Worm (Caenorhabditis elegans) whole organism, young adult: ENCODE results near the gene glb-2.

Experiments used
- B0019.2 ChIP-seq: fragments of 200-800 bp; sonication (Bioruptor generic); conservative IDR thresholded peaks from 2 replicates; pipeline ENCODE4 v1.3.6; 2022; ENCODE audit warnings: missing genetic modification reagents, missing genetic modification characterization, missing compliant biosample characterization
- B0261.1 ChIP-seq: sonication (generic microtip); optimal IDR thresholded peaks from 2 replicates; lab custom pipeline; 2016; ENCODE audit warnings: mild to moderate bottlenecking, missing genetic modification characterization, moderate library complexity, missing compliant biosample characterization
- F23B12.7 ChIP-seq: sonication (generic microtip); optimal IDR thresholded peaks from 2 replicates; lab custom pipeline; 2017; ENCODE audit warnings: missing genetic modification characterization, mild to moderate bottlenecking, missing compliant biosample characterization, antibody characterized with exemption, moderate library complexity; ENCODE audit not compliant: insufficient read depth
- F33H1.4 ChIP-seq: fragments of 200-800 bp; sonication (Bioruptor generic); IDR thresholded peaks from 2 replicates; pipeline ENCODE4 v1.3.6; 2022; ENCODE audit warnings: missing genetic modification reagents, missing genetic modification characterization, missing compliant biosample characterization
- F39B2.1 ChIP-seq: fragments of 200-800 bp; sonication (Bioruptor generic); IDR thresholded peaks from 2 replicates; pipeline ENCODE4 v1.3.6; 2022; ENCODE audit warnings: missing genetic modification reagents, missing genetic modification characterization, missing compliant biosample characterization
- F57A8.1 ChIP-seq: fragments of 200-800 bp; sonication (Bioruptor generic); optimal IDR thresholded peaks from 2 replicates; lab custom pipeline; 2018; ENCODE audit warnings: mild to moderate bottlenecking, missing genetic modification characterization, moderate library complexity, missing compliant biosample characterization
- F57C9.4 ChIP-seq: sonication (generic microtip); optimal IDR thresholded peaks from 2 replicates; lab custom pipeline; 2017; ENCODE audit warnings: mild to moderate bottlenecking, missing genetic modification characterization, missing compliant biosample characterization
- K11D2.4 ChIP-seq: fragments of 200-800 bp; sonication (Bioruptor generic); IDR thresholded peaks from 2 replicates; pipeline ENCODE4 v1.3.6; 2022; ENCODE audit warnings: missing genetic modification reagents, missing genetic modification characterization, missing compliant biosample characterization
- T07F8.4 ChIP-seq: sonication (generic microtip); optimal IDR thresholded peaks from 2 replicates; lab custom pipeline; 2016; ENCODE audit warnings: mild to moderate bottlenecking, missing genetic modification characterization, moderate library complexity, missing compliant biosample characterization
- T26A5.8 ChIP-seq: sonication (generic microtip); optimal IDR thresholded peaks from 2 replicates; lab custom pipeline; 2016; ENCODE audit warnings: missing genetic modification characterization, missing compliant biosample characterization
- Y53F4B.3 ChIP-seq: fragments of 200-800 bp; sonication (Bioruptor generic); IDR thresholded peaks from 2 replicates; pipeline ENCODE4 v1.3.6; 2022; ENCODE audit warnings: missing genetic modification reagents, missing genetic modification characterization, missing compliant biosample characterization
- ccch-3 ChIP-seq: fragments of 200-800 bp; sonication (Bioruptor generic); optimal IDR thresholded peaks from 2 replicates; lab custom pipeline; 2018; ENCODE audit warnings: mild to moderate bottlenecking, missing genetic modification characterization, missing compliant biosample characterization
- ceh-40 ChIP-seq: fragments of 200-800 bp; sonication (Bioruptor generic); IDR thresholded peaks from 2 replicates; pipeline ENCODE4 v1.3.6; 2022; ENCODE audit warnings: missing genetic modification characterization, missing compliant biosample characterization
- ceh-58 ChIP-seq: fragments of 200-800 bp; sonication (Bioruptor generic); IDR thresholded peaks from 2 replicates; pipeline ENCODE4 v1.3.6; 2022; ENCODE audit warnings: missing genetic modification characterization, missing compliant biosample characterization
- die-1 ChIP-seq: sonication (generic microtip); optimal IDR thresholded peaks from 2 replicates; lab custom pipeline; 2016; ENCODE audit warnings: missing genotype, mild to moderate bottlenecking, missing genetic modification characterization, missing compliant biosample characterization
- egl-18 ChIP-seq: fragments of 200-800 bp; sonication (Bioruptor generic); IDR thresholded peaks from 2 replicates; pipeline ENCODE4 v1.3.6; 2022; ENCODE audit warnings: missing genetic modification reagents, missing genetic modification characterization, missing compliant biosample characterization
- egrh-3 ChIP-seq: fragments of 200-800 bp; sonication (Bioruptor generic); IDR thresholded peaks from 2 replicates; pipeline ENCODE4 v1.3.6; 2022; ENCODE audit warnings: missing genetic modification reagents, missing genetic modification characterization, missing compliant biosample characterization
- ekl-4 ChIP-seq: fragments of 200-800 bp; sonication (Bioruptor generic); IDR thresholded peaks from 2 replicates; pipeline ENCODE4 v1.3.6; 2022; ENCODE audit warnings: missing genetic modification reagents, missing genetic modification characterization, missing compliant biosample characterization
- ets-4 ChIP-seq: fragments of 200-800 bp; sonication (Bioruptor generic); optimal IDR thresholded peaks from 2 replicates; lab custom pipeline; 2018; ENCODE audit warnings: mild to moderate bottlenecking, missing genetic modification characterization, missing compliant biosample characterization
- fkh-3 ChIP-seq: sonication (generic microtip); optimal IDR thresholded peaks from 2 replicates; lab custom pipeline; 2016; ENCODE audit warnings: mild to moderate bottlenecking, missing genetic modification characterization, missing compliant biosample characterization
- hlh-12 ChIP-seq: sonication (generic microtip); optimal IDR thresholded peaks from 2 replicates; lab custom pipeline; 2016; ENCODE audit warnings: missing genetic modification characterization, missing compliant biosample characterization
- hlh-26 ChIP-seq: fragments of 200-800 bp; sonication (Bioruptor generic); conservative IDR thresholded peaks from 2 replicates; pipeline ENCODE4 v1.3.6; 2022; ENCODE audit warnings: missing genetic modification reagents, missing genetic modification characterization, missing compliant biosample characterization
- hmg-1.2 ChIP-seq: fragments of 200-800 bp; sonication (Bioruptor generic); IDR thresholded peaks from 2 replicates; pipeline ENCODE4 v1.3.6; 2022; ENCODE audit warnings: missing genetic modification reagents, missing genetic modification characterization, missing compliant biosample characterization
- let-607 ChIP-seq, 2 experiments: fragments of 200-800 bp in 1 of 2; sonication (Bioruptor generic) in 1 of 2; sonication (generic microtip) in 1 of 2; optimal IDR thresholded peaks; 2 replicates each; lab custom pipeline; 2016 to 2018; ENCODE audit warnings: mild to moderate bottlenecking in 2 of 2, missing compliant biosample characterization in 2 of 2, missing genetic modification characterization in 2 of 2, moderate library complexity in 2 of 2, missing genotype in 1 of 2
- lin-26 ChIP-seq: fragments of 200-800 bp; sonication (Bioruptor generic); IDR thresholded peaks from 2 replicates; pipeline ENCODE4 v1.3.6; 2022; ENCODE audit warnings: missing genetic modification reagents, missing genetic modification characterization, missing compliant biosample characterization
- lir-1 ChIP-seq: fragments of 200-800 bp; sonication (Bioruptor generic); conservative IDR thresholded peaks from 2 replicates; pipeline ENCODE4 v1.3.6; 2022; ENCODE audit warnings: missing genetic modification reagents, missing genetic modification characterization, missing compliant biosample characterization
- madf-6 ChIP-seq: fragments of 200-800 bp; sonication (Bioruptor generic); IDR thresholded peaks from 2 replicates; pipeline ENCODE4 v1.3.6; 2022; ENCODE audit warnings: missing genetic modification reagents, missing genetic modification characterization, missing compliant biosample characterization
- mel-28 ChIP-seq: sonication (generic microtip); optimal IDR thresholded peaks from 2 replicates; lab custom pipeline; 2016; ENCODE audit warnings: borderline replicate concordance, mild to moderate bottlenecking, missing genetic modification characterization, missing compliant biosample characterization
- nhr-27 ChIP-seq: fragments of 200-800 bp; sonication (Bioruptor generic); optimal IDR thresholded peaks from 2 replicates; lab custom pipeline; 2018; ENCODE audit warnings: mild to moderate bottlenecking, missing genetic modification characterization, moderate library complexity, missing compliant biosample characterization
- nhr-80 ChIP-seq: sonication (generic microtip); optimal IDR thresholded peaks from 2 replicates; lab custom pipeline; 2016; ENCODE audit warnings: missing genetic modification characterization, missing compliant biosample characterization
- repo-1 ChIP-seq: sonication (generic microtip); optimal IDR thresholded peaks from 2 replicates; lab custom pipeline; 2017; ENCODE audit warnings: mild to moderate bottlenecking, missing genetic modification characterization, missing compliant biosample characterization
- rpc-1 ChIP-seq, 2 experiments: fragments of 150-350 bp in 1 of 2; sonication (generic microtip) in 1 of 2; optimal IDR thresholded peaks; 2 replicates each; lab custom pipeline; 2014 to 2018; ENCODE audit warnings: missing biosample characterization in 1 of 2, missing genetic modification characterization in 1 of 2, missing genetic modification reagents in 1 of 2, missing genotype in 1 of 2
- sdz-38 ChIP-seq: sonication (generic microtip); optimal IDR thresholded peaks from 2 replicates; lab custom pipeline; 2016; ENCODE audit warnings: missing genotype, missing genetic modification characterization, missing compliant biosample characterization
- snpc-1.1 ChIP-seq: sonication (generic microtip); optimal IDR thresholded peaks from 2 replicates; lab custom pipeline; 2017; ENCODE audit warnings: missing genetic modification characterization, mild to moderate bottlenecking, missing compliant biosample characterization, antibody characterized with exemption, moderate library complexity, missing genotype, missing genetic modification reagents; ENCODE audit not compliant: insufficient read depth
- snpc-1.3 ChIP-seq: sonication (generic microtip); optimal IDR thresholded peaks from 2 replicates; lab custom pipeline; 2017; ENCODE audit warnings: missing genetic modification characterization, mild to moderate bottlenecking, missing compliant biosample characterization, antibody characterized with exemption, moderate library complexity, missing genotype, missing genetic modification reagents; ENCODE audit not compliant: insufficient read depth
- somi-1 ChIP-seq: fragments of 200-800 bp; sonication (Bioruptor generic); optimal IDR thresholded peaks from 2 replicates; lab custom pipeline; 2018; ENCODE audit warnings: mild to moderate bottlenecking, missing genetic modification characterization, missing compliant biosample characterization
- sptf-2 ChIP-seq: fragments of 200-800 bp; sonication (Bioruptor generic); optimal IDR thresholded peaks from 2 replicates; lab custom pipeline; 2018; ENCODE audit warnings: mild to moderate bottlenecking, missing genetic modification characterization, missing compliant biosample characterization
- tbx-9 ChIP-seq: sonication (generic microtip); optimal IDR thresholded peaks from 2 replicates; lab custom pipeline; 2016; ENCODE audit warnings: borderline replicate concordance, missing genetic modification characterization, inconsistent platforms, missing compliant biosample characterization
- unc-62 ChIP-seq: fragments of 150-350 bp; optimal IDR thresholded peaks from 2 replicates; lab custom pipeline; 2014; ENCODE audit warnings: missing biosample characterization, missing genetic modification reagents, missing genetic modification characterization
- xnd-1 ChIP-seq: sonication (generic microtip); optimal IDR thresholded peaks from 2 replicates; lab custom pipeline; 2016; ENCODE audit warnings: missing genotype, missing genetic modification reagents, missing genetic modification characterization, missing compliant biosample characterization
- ztf-18 ChIP-seq: sonication (generic microtip); optimal IDR thresholded peaks from 2 replicates; lab custom pipeline; 2016; ENCODE audit warnings: missing genotype, mild to moderate bottlenecking, missing genetic modification characterization, missing compliant biosample characterization
- ztf-25 ChIP-seq: fragments of 200-800 bp; sonication (Bioruptor generic); IDR thresholded peaks from 2 replicates; pipeline ENCODE4 v1.3.6; 2022; ENCODE audit warnings: missing genetic modification reagents, missing genetic modification characterization, missing compliant biosample characterization
- ztf-6 ChIP-seq: fragments of 200-800 bp; sonication (Bioruptor generic); IDR thresholded peaks from 2 replicates; pipeline ENCODE4 v1.3.6; 2022; ENCODE audit warnings: missing genetic modification reagents, missing genetic modification characterization, missing compliant biosample characterization

Gene glb-2

DNA sequence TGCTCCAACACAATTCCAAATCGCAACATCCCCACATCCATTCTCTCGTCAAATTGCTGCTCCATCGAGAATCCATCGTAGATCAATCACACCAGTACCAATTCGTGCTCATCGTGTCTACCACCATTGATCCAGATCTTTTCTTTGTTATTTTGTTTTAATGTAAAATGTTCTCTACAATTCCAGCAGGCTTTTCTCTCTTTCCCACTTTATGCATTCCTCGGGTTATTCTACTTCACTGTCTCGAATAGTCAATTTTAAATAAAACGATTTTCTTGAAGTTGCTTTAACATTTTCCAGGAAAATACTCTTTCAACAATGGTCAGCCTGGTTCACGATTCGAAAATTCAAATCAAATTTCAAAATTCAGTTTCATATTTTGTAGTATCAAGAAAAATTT is 19.9 kb upstream of the glb-2 start, which contains the start of gene C06E4.1:
Gene C06E4.1 (plus strand): TSS at position 301 of the 400 bp plus-strand sequence.
- no peak for TF ChIP-seq hmg-1.2 (GFP tag; lab: Robert Waterston, UW)
- TF ChIP-seq ztf-18 (tag; lab: Kevin White, UChicago), result no peak
- TF ChIP-seq tbx-9, result no peak
- no peak for TF ChIP-seq rpc-1 (optimal IDR thresholded peaks at IDR 0.05; lab: Kevin White, UChicago)
- TF ChIP-seq rpc-1 (tag; optimal IDR thresholded peaks at IDR 0.05; lab: Kevin White, UChicago), result no peak
- TF ChIP-seq hlh-26 (GFP tag; lab: Robert Waterston, UW), result no peak
- TF ChIP-seq F39B2.1, result no peak
- TF ChIP-seq nhr-80 (tag; lab: Kevin White, UChicago), result no peak
- TF ChIP-seq nhr-27 (tag; lab: Kevin White, UChicago), result no peak
- no peak for TF ChIP-seq madf-6
- TF ChIP-seq ccch-3 (GFP tag; lab: Kevin White, UChicago), result no peak
- no peak for TF ChIP-seq B0019.2 (GFP tag; lab: Robert Waterston, UW)
- no peak for TF ChIP-seq sptf-2 (GFP tag; lab: Kevin White, UChicago)
- no peak for TF ChIP-seq K11D2.4
- TF ChIP-seq let-607 (tag; optimal IDR thresholded peaks at IDR 0.05; lab: Kevin White, UChicago), result no peak
- no peak for TF ChIP-seq F33H1.4 (GFP tag; lab: Robert Waterston, UW)
- TF ChIP-seq ets-4 (GFP tag; lab: Kevin White, UChicago), result no peak
- no peak for TF ChIP-seq F57C9.4 (tag; lab: Kevin White, UChicago)
- TF ChIP-seq, all 124 proteins: peak for 0

- TF ChIP-seq hlh-12 (tag; lab: Kevin White, UChicago), result no peak
- no peak for TF ChIP-seq ceh-58 (GFP tag; lab: Robert Waterston, UW)
- TF ChIP-seq egl-18 (GFP tag; lab: Robert Waterston, UW), result no peak
- no peak for TF ChIP-seq T26A5.8 (tag; lab: Kevin White, UChicago)
- TF ChIP-seq F33H1.4 (GFP tag; lab: Robert Waterston, UW), result no peak
- no peak for TF ChIP-seq hlh-26 (GFP tag; lab: Robert Waterston, UW)
- TF ChIP-seq xnd-1 (tag; lab: Kevin White, UChicago), result no peak
- no peak for TF ChIP-seq mel-28 (tag; lab: Kevin White, UChicago)
- TF ChIP-seq ekl-4 (GFP tag; lab: Robert Waterston, UW), result no peak
- TF ChIP-seq repo-1, result no peak
These were observed 13.6 kb upstream of the glb-2 start, which contains the start of gene C06E4.2 for ce11 chrIV:7276661-7277060. C06E4.2 (plus strand) TSS chrIV:7276961.

- no peak for TF ChIP-seq snpc-1.1 (tag; lab: Kevin White, UChicago)
- peak; percentile 37 for TF ChIP-seq die-1 (tag; lab: Kevin White, UChicago)
- TF ChIP-seq F23B12.7 (tag; lab: Kevin White, UChicago), result peak; percentile 39
- TF ChIP-seq ztf-6 (GFP tag; lab: Robert Waterston, UW), result no peak
- TF ChIP-seq F57A8.1 (GFP tag; lab: Kevin White, UChicago), result no peak
- TF ChIP-seq sdz-38 (tag; lab: Kevin White, UChicago), result no peak
- TF ChIP-seq B0261.1 (tag; lab: Kevin White, UChicago), result peak; percentile 63
- no peak for TF ChIP-seq mel-28 (tag; lab: Kevin White, UChicago)
- no peak for TF ChIP-seq tbx-9
- TF ChIP-seq nhr-27 (tag; lab: Kevin White, UChicago), result no peak
- peak; percentile 79; the same call in 1 of the 2 replicates for TF ChIP-seq lin-26
- TF ChIP-seq snpc-1.3, result peak; percentile 29
- no peak for TF ChIP-seq unc-62 (GFP tag; lab: Kevin White, UChicago)
- no peak for TF ChIP-seq lir-1 (GFP tag; lab: Robert Waterston, UW)
- TF ChIP-seq ceh-40 (GFP tag; lab: Robert Waterston, UW), result no peak
- no peak for TF ChIP-seq somi-1 (GFP tag; lab: Kevin White, UChicago)
- TF ChIP-seq F33H1.4 (GFP tag; lab: Robert Waterston, UW), result no peak
- no peak for TF ChIP-seq Y53F4B.3 (GFP tag; lab: Robert Waterston, UW)
- no peak for TF ChIP-seq T07F8.4 (tag; lab: Kevin White, UChicago)
- no peak for TF ChIP-seq fkh-3 (tag; lab: Kevin White, UChicago)
- 0 out of 2 replicates have a peak, but pooled peaks have one; percentile 9 for TF ChIP-seq ztf-25 (GFP tag; lab: Robert Waterston, UW)
- no peak for TF ChIP-seq egrh-3 (GFP tag; lab: Robert Waterston, UW)
- no peak for TF ChIP-seq hlh-12 (tag; lab: Kevin White, UChicago)
- no peak for TF ChIP-seq ceh-58 (GFP tag; lab: Robert Waterston, UW)
These were observed 12.0 kb upstream of the glb-2 start for ce11 chrIV:7274969-7275548.
